Fruit fly (Drosophila melanogaster) whole organism, wandering third instar larva: ENCODE data around the gene Sb.

Experiments
- CG32264 ChIP-seq: fragments of 200-800 bp; sonication (Bioruptor generic); optimal IDR thresholded peaks from 2 replicates; lab custom pipeline; 2016; ENCODE audit warnings: missing biosample characterization, missing genetic modification characterization
- br ChIP-seq: fragments of 200-800 bp; sonication (Bioruptor generic); optimal IDR thresholded peaks from 2 replicates; lab custom pipeline; 2016; ENCODE audit warnings: missing biosample characterization, missing genetic modification characterization
- ey ChIP-seq: fragments of 200-800 bp; sonication (Bioruptor generic); optimal IDR thresholded peaks from 2 replicates; lab custom pipeline; 2016; ENCODE audit warnings: missing biosample characterization, missing genetic modification characterization
- pan ChIP-seq: fragments of >200 bp; optimal IDR thresholded peaks from 2 replicates; lab custom pipeline; 2017

DNA sequence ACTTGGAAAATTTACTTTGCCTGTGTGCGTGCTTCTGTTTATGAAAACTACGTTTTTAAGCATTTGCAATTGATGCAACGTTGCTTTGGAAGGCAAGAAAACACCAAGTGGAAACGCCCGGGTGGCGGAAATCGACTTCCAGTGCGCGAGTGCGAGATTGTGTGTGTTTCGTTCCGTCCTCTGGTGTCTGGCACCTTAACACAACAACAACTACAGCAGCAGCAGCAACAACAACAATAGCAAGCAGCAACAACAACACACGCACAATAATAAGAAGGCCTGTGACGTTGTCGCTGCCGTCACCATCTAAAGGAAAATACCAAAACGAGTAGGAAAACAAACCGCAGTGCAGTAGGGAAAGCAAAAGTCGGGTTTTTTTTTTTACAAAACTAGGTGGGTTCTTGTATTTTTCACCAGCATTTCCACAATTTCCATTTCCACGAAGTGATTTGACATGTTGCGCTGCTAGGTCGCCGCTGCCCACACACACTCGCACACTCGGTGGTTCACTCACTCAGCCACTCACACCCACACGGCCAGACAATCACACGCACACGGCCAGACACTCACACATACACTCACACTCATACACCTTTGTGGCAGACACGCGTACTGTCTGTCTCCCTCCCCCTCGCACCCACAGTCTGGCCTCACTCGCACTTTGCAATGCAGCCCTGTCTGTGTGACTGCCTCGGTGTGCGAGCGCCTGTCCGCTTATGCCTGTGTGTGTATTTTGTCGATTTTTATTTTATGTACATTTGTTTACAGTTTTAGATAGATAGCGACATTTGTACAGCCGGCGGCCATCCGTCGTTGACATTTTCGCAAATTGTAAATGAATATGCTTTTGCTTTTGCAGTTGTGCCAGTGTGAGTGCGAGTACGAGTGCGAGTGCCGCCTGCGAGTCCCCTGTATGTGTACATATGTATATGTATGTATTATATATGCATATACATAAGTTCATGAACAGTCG is 16.4 kb upstream of the Sb start:
- TF ChIP-seq br (GFP tag; lab: Kevin White, UChicago) (peak; percentile 72), CG32264 (GFP tag; lab: Kevin White, UChicago) (no peak), pan (lab: Kevin White, UChicago) (no peak), ey (GFP tag; lab: Kevin White, UChicago) (peak; percentile 25)
